Worm (Caenorhabditis elegans) whole organism, L2 larva: Measurements from ENCODE around the gene K02D10.2.

Experiments
- C34F6.9 ChIP-seq: fragments of 150-350 bp; optimal IDR thresholded peaks from 2 replicates; lab custom pipeline; 2014; ENCODE audit warnings: missing biosample characterization, missing genetic modification characterization
- F13H6.1 ChIP-seq: sonication (generic microtip); optimal IDR thresholded peaks from 2 replicates; lab custom pipeline; 2016; ENCODE audit warnings: missing genetic modification characterization, missing compliant biosample characterization
- R02D3.7 ChIP-seq: fragments of 150-350 bp; optimal IDR thresholded peaks from 2 replicates; lab custom pipeline; 2014; ENCODE audit warnings: missing biosample characterization, missing genetic modification characterization
- Y55F3AM.14 ChIP-seq: fragments of 200-800 bp; sonication (Bioruptor generic); optimal IDR thresholded peaks from 2 replicates; lab custom pipeline; 2018; ENCODE audit warnings: mild to moderate bottlenecking, missing genetic modification characterization, missing compliant biosample characterization
- ZK546.5 ChIP-seq: sonication (generic microtip); optimal IDR thresholded peaks from 2 replicates; lab custom pipeline; 2017; ENCODE audit warnings: missing biosample characterization, missing genetic modification characterization
- alr-1 ChIP-seq: fragments of 150-350 bp; optimal IDR thresholded peaks from 2 replicates; lab custom pipeline; 2014; ENCODE audit warnings: missing biosample characterization, missing genetic modification characterization
- aly-2 ChIP-seq: fragments of 150-350 bp; optimal IDR thresholded peaks from 2 replicates; lab custom pipeline; 2014; ENCODE audit warnings: missing biosample characterization, missing genetic modification characterization
- ama-1 ChIP-seq: fragments of 150-350 bp; optimal IDR thresholded peaks from 2 replicates; lab custom pipeline; 2018; ENCODE audit warnings: inconsistent platforms
- blmp-1 ChIP-seq: sonication (generic microtip); optimal IDR thresholded peaks from 2 replicates; lab custom pipeline; 2017; ENCODE audit warnings: missing genetic modification characterization, mild to moderate bottlenecking, missing compliant biosample characterization, antibody characterized with exemption, moderate library complexity; ENCODE audit not compliant: insufficient read depth
- ceh-16 ChIP-seq: fragments of 150-350 bp; optimal IDR thresholded peaks from 2 replicates; lab custom pipeline; 2014; ENCODE audit warnings: missing biosample characterization, missing genetic modification characterization
- ceh-82 ChIP-seq: fragments of 150-350 bp; optimal IDR thresholded peaks from 2 replicates; lab custom pipeline; 2014; ENCODE audit warnings: missing biosample characterization, missing genetic modification characterization
- crh-2 ChIP-seq: sonication (generic microtip); optimal IDR thresholded peaks from 2 replicates; lab custom pipeline; 2017; ENCODE audit warnings: missing biosample characterization, missing genetic modification characterization
- dmd-4 ChIP-seq: sonication (generic microtip); optimal IDR thresholded peaks from 2 replicates; lab custom pipeline; 2017; ENCODE audit warnings: missing biosample characterization, missing genetic modification characterization
- egl-27 ChIP-seq: sonication (generic microtip); optimal IDR thresholded peaks from 3 replicates; lab custom pipeline; 2017; ENCODE audit warnings: missing biosample characterization, missing genetic modification reagents, missing genetic modification characterization
- elt-1 ChIP-seq: fragments of 150-350 bp; optimal IDR thresholded peaks from 2 replicates; lab custom pipeline; 2014; ENCODE audit warnings: missing biosample characterization, missing genetic modification characterization
- elt-3 ChIP-seq: sonication (generic microtip); optimal IDR thresholded peaks from 2 replicates; lab custom pipeline; 2017; ENCODE audit warnings: missing biosample characterization, missing genetic modification characterization
- fos-1 ChIP-seq: fragments of 150-350 bp; optimal IDR thresholded peaks from 2 replicates; lab custom pipeline; 2014; ENCODE audit warnings: missing biosample characterization, missing genetic modification characterization
- gmeb-1 ChIP-seq: fragments of 150-350 bp; optimal IDR thresholded peaks from 2 replicates; lab custom pipeline; 2014; ENCODE audit warnings: missing biosample characterization, missing genetic modification characterization
- lin-11 ChIP-seq: fragments of 150-350 bp; sonication (generic microtip); optimal IDR thresholded peaks from 2 replicates; lab custom pipeline; 2014; ENCODE audit warnings: missing biosample characterization, missing genetic modification characterization, inconsistent platforms, mixed read lengths
- lin-13 ChIP-seq: fragments of 150-350 bp; optimal IDR thresholded peaks from 2 replicates; lab custom pipeline; 2014; ENCODE audit warnings: missing biosample characterization, missing genetic modification reagents, missing genetic modification characterization
- lin-39 ChIP-seq: fragments of 150-350 bp; optimal IDR thresholded peaks from 2 replicates; lab custom pipeline; 2014; ENCODE audit warnings: missing biosample characterization, missing genetic modification reagents, missing genetic modification characterization
- lsy-2 ChIP-seq, 2 experiments: fragments of 150-350 bp in 1 of 2; sonication (generic microtip) in 1 of 2; optimal IDR thresholded peaks; 2 replicates each; lab custom pipeline; 2014 to 2017; ENCODE audit warnings: missing biosample characterization in 2 of 2, missing genetic modification characterization in 2 of 2
- mab-5 ChIP-seq: fragments of 150-350 bp; optimal IDR thresholded peaks from 2 replicates; lab custom pipeline; 2014; ENCODE audit warnings: missing biosample characterization, missing genetic modification characterization
- mbf-1 ChIP-seq: sonication (generic microtip); optimal IDR thresholded peaks from 2 replicates; lab custom pipeline; 2017; ENCODE audit warnings: missing biosample characterization, missing genetic modification characterization
- mdl-1 ChIP-seq, 2 experiments: fragments of 150-350 bp in 1 of 2; sonication (generic microtip) in 1 of 2; optimal IDR thresholded peaks; 2 replicates each; lab custom pipeline; 2017; ENCODE audit warnings: missing biosample characterization in 2 of 2, missing genetic modification characterization in 2 of 2
- nhr-10 ChIP-seq: sonication (generic microtip); optimal IDR thresholded peaks from 2 replicates; lab custom pipeline; 2017; ENCODE audit warnings: missing biosample characterization, missing genetic modification characterization
- nhr-11 ChIP-seq: fragments of 150-350 bp; optimal IDR thresholded peaks from 2 replicates; lab custom pipeline; 2014; ENCODE audit warnings: missing biosample characterization, missing genetic modification characterization
- nhr-12 ChIP-seq: fragments of 150-350 bp; optimal IDR thresholded peaks from 2 replicates; lab custom pipeline; 2014; ENCODE audit warnings: missing biosample characterization, missing genetic modification characterization
- nhr-129 ChIP-seq: fragments of 150-350 bp; optimal IDR thresholded peaks from 2 replicates; lab custom pipeline; 2014; ENCODE audit warnings: missing biosample characterization, missing genetic modification characterization
- nhr-21 ChIP-seq: fragments of 150-350 bp; optimal IDR thresholded peaks from 2 replicates; lab custom pipeline; 2014; ENCODE audit warnings: missing biosample characterization, missing genetic modification characterization
- nhr-23 ChIP-seq: fragments of 150-350 bp; optimal IDR thresholded peaks from 2 replicates; lab custom pipeline; 2014; ENCODE audit warnings: missing biosample characterization, missing genetic modification reagents, missing genetic modification characterization
- nhr-237 ChIP-seq: fragments of 150-350 bp; optimal IDR thresholded peaks from 2 replicates; lab custom pipeline; 2014; ENCODE audit warnings: missing biosample characterization, missing genetic modification characterization
- nhr-25 ChIP-seq: fragments of 150-350 bp; sonication (generic microtip); optimal IDR thresholded peaks from 3 replicates; lab custom pipeline; 2014; ENCODE audit warnings: missing biosample characterization, missing genetic modification characterization
- nhr-6 ChIP-seq: fragments of 150-350 bp; optimal IDR thresholded peaks from 2 replicates; lab custom pipeline; 2014; ENCODE audit warnings: missing biosample characterization, missing genetic modification characterization
- nhr-77 ChIP-seq: fragments of 150-350 bp; optimal IDR thresholded peaks from 2 replicates; lab custom pipeline; 2014; ENCODE audit warnings: missing biosample characterization, missing genetic modification characterization
- peb-1 ChIP-seq: fragments of 150-350 bp; optimal IDR thresholded peaks from 2 replicates; lab custom pipeline; 2014; ENCODE audit warnings: missing biosample characterization, missing genetic modification characterization
- sem-4 ChIP-seq: fragments of 150-350 bp; optimal IDR thresholded peaks from 2 replicates; lab custom pipeline; 2014; ENCODE audit warnings: missing biosample characterization, missing genetic modification reagents, missing genetic modification characterization
- skn-1 ChIP-seq: sonication (generic microtip); optimal IDR thresholded peaks from 2 replicates; lab custom pipeline; 2017; ENCODE audit warnings: missing biosample characterization, missing genetic modification characterization
- sma-3 ChIP-seq: sonication (generic microtip); optimal IDR thresholded peaks from 2 replicates; lab custom pipeline; 2016; ENCODE audit warnings: missing genetic modification reagents, missing genetic modification characterization, missing compliant biosample characterization
- sma-9 ChIP-seq, 2 experiments: fragments of 150-350 bp in 1 of 2; sonication (generic microtip) in 1 of 2; optimal IDR thresholded peaks; 2 replicates each; lab custom pipeline; 2014 to 2016; ENCODE audit warnings: missing genetic modification characterization in 2 of 2, mild to moderate bottlenecking in 1 of 2, missing biosample characterization in 1 of 2, missing compliant biosample characterization in 1 of 2, missing genetic modification reagents in 1 of 2, moderate library complexity in 1 of 2
- snpc-4 ChIP-seq: fragments of 150-350 bp; optimal IDR thresholded peaks from 2 replicates; lab custom pipeline; 2014; ENCODE audit warnings: missing biosample characterization, missing genetic modification characterization
- unc-39 ChIP-seq: fragments of 150-350 bp; optimal IDR thresholded peaks from 2 replicates; lab custom pipeline; 2014; ENCODE audit warnings: missing biosample characterization, missing genetic modification characterization
- unc-55 ChIP-seq: fragments of 150-350 bp; sonication (generic microtip); optimal IDR thresholded peaks from 3 replicates; lab custom pipeline; 2014; ENCODE audit warnings: missing biosample characterization, missing genetic modification reagents, missing genetic modification characterization
- unc-62 ChIP-seq: fragments of 150-350 bp; optimal IDR thresholded peaks from 2 replicates; lab custom pipeline; 2014; ENCODE audit warnings: missing biosample characterization, missing genetic modification reagents, missing genetic modification characterization
- zag-1 ChIP-seq: fragments of 150-350 bp; optimal IDR thresholded peaks from 2 replicates; lab custom pipeline; 2014; ENCODE audit warnings: missing biosample characterization, missing genetic modification characterization
- ztf-1 ChIP-seq: fragments of 200-800 bp; sonication (Bioruptor generic); conservative IDR thresholded peaks from 2 replicates; pipeline ENCODE4 v1.3.6; 2022; ENCODE audit warnings: missing genetic modification characterization, missing compliant biosample characterization
- ztf-11 ChIP-seq: sonication (generic microtip); optimal IDR thresholded peaks from 2 replicates; lab custom pipeline; 2017; ENCODE audit warnings: missing biosample characterization, missing genetic modification characterization
- ztf-4 ChIP-seq: fragments of 150-350 bp; optimal IDR thresholded peaks from 2 replicates; lab custom pipeline; 2014; ENCODE audit warnings: missing biosample characterization, missing genetic modification characterization

Gene K02D10.2

DNA sequence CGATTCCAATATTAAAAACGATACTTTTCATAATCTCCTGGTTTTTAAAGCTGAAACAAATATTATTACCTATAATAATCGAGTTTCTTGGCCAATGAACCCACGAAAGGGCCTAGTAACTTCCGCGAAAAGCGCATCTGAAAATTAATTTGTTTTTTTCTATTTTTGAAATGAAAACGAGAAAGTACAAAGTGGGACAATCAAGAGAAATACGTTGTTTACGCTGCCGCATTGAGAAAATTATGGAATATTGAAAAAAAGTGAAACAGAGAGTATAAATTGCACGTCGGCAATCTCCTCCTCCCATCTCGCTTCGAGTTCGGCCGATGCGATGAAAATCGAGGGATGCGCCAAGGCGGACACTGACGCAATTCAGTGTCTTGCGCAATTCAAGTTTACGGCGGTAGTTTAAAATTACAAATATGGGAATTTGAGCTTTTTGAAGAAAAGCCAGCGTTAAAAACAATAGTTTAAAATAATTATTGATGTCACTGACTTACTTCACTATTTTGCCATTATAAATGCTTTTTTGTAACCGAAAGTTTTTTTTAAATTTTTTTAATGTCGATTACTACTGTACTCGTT lies 29.7 kb downstream of the K02D10.2 start, which contains the start of gene pdhk-2:
TSS of gene pdhk-2 (minus strand) at position 137 of the 585 bp plus-strand sequence.
- TF ChIP-seq nhr-6 (peak; percentile 75), peb-1 (tag; lab: Kevin White, UChicago) (no peak), nhr-12 (tag; lab: Kevin White, UChicago) (peak; percentile 8), lin-13 (GFP tag; lab: Kevin White, UChicago) (peak; percentile 92), Y55F3AM.14 (peak; percentile 65), ztf-1 (no peak), ceh-82 (peak; percentile 77), ZK546.5 (tag; lab: Kevin White, UChicago) (peak; percentile 64), unc-55 (GFP tag; lab: Kevin White, UChicago) (peak; percentile 99), ama-1 (peak; percentile 45), lin-11 (tag; lab: Kevin White, UChicago) (peak; percentile 92), mdl-1 (tag; optimal IDR thresholded peaks at IDR 0.05; lab: Kevin White, UChicago) (peak in 1 of 2 experiments; percentile 66), dmd-4 (no peak), nhr-11 (tag; lab: Kevin White, UChicago) (no peak), snpc-4 (tag; lab: Kevin White, UChicago) (peak; percentile 61), nhr-10 (peak; percentile 75), C34F6.9 (tag; lab: Kevin White, UChicago) (peak; percentile 98), zag-1 (tag; lab: Kevin White, UChicago) (peak; percentile 91), nhr-23 (no peak), blmp-1 (tag; lab: Kevin White, UChicago) (peak; percentile 47), gmeb-1 (peak; percentile 99), sma-3 (GFP tag; lab: Kevin White, UChicago) (peak; percentile 93), elt-3 (no peak), nhr-77 (peak; percentile 85), R02D3.7 (tag; lab: Kevin White, UChicago) (peak; percentile 71), aly-2 (tag; lab: Kevin White, UChicago) (no peak), unc-62 (GFP tag; lab: Kevin White, UChicago) (peak; percentile 57), sem-4 (tag; lab: Kevin White, UChicago) (peak; percentile 90), nhr-25 (tag; lab: Kevin White, UChicago) (peak; percentile 93), unc-39 (tag; lab: Kevin White, UChicago) (no peak), mab-5 (tag; lab: Kevin White, UChicago) (peak; percentile 92), lin-39 (no peak), crh-2 (tag; lab: Kevin White, UChicago) (peak; percentile 95), lsy-2 (tag; optimal IDR thresholded peaks at IDR 0.05; lab: Kevin White, UChicago) (peak; percentile 92 to 96), ztf-11 (peak; percentile 43), F13H6.1 (tag; lab: Kevin White, UChicago) (peak; percentile 94), ceh-16 (peak; percentile 92), nhr-129 (tag; lab: Kevin White, UChicago) (peak; percentile 92), skn-1 (tag; lab: Kevin White, UChicago) (no peak), sma-9 (GFP tag; optimal IDR thresholded peaks at IDR 0.05; lab: Kevin White, UChicago) (peak; percentile 95), sma-9 (tag; optimal IDR thresholded peaks at IDR 0.05; lab: Kevin White, UChicago) (no peak), nhr-21 (tag; lab: Kevin White, UChicago) (peak; percentile 89), elt-1 (no peak), mbf-1 (tag; lab: Kevin White, UChicago) (no peak), egl-27 (peak; percentile 87), fos-1 (tag; lab: Kevin White, UChicago) (peak; percentile 89), alr-1 (no peak), ztf-4 (tag; lab: Kevin White, UChicago) (peak; percentile 90), nhr-237 (tag; lab: Kevin White, UChicago) (no peak)
